Fruit fly (Drosophila melanogaster): ENCODE results near the gene Oseg5.

Oseg5 gene

dm6 chr2L:20881353-20882079 is 45.9 kb upstream of the Oseg5 start (continued):
- TF ChIP-seq CG4360 (GFP tag; IDR thresholded peaks at IDR 0.05): no peak
- peak; percentile 0 for TF ChIP-seq CG13775 (GFP tag; optimal IDR thresholded peaks at IDR 0.05)
- TF ChIP-seq Scr (GFP tag; IDR thresholded peaks at IDR 0.05; ENCODE audit: partially characterized antibody): no peak
- peak; percentile 50 to 59 for TF ChIP-seq dpn (GFP tag; optimal IDR thresholded peaks at IDR 0.05)
- TF ChIP-seq D19A (tag; optimal IDR thresholded peaks at IDR 0.05): no peak
- TF ChIP-seq CG30020 (tag; optimal IDR thresholded peaks at IDR 0.05): no peak
- no peak for TF ChIP-seq ash1 (GFP tag; optimal IDR thresholded peaks at IDR 0.05)
- TF ChIP-seq CG1602 (GFP tag; optimal IDR thresholded peaks at IDR 0.05): no peak
- no peak for TF ChIP-seq CG5245 (GFP tag; optimal IDR thresholded peaks at IDR 0.05)
- no peak for TF ChIP-seq pfk (GFP tag; optimal IDR thresholded peaks at IDR 0.05)
- no peak for TF ChIP-seq HmgZ (tag; optimal IDR thresholded peaks at IDR 0.05)
- TF ChIP-seq Ptx1 (GFP tag; IDR thresholded peaks at IDR 0.05): peak; percentile 58
- peak; percentile 91 for TF ChIP-seq slbo (GFP tag; IDR thresholded peaks at IDR 0.05)
- no peak for TF ChIP-seq jigr1 (GFP tag; IDR thresholded peaks at IDR 0.05)
- TF ChIP-seq tgo (GFP tag; IDR thresholded peaks at IDR 0.05): no peak
- TF ChIP-seq yki (optimal IDR thresholded peaks at IDR 0.05): no peak
- peak in 1 of 2 experiments; percentile 22 for TF ChIP-seq bsh (GFP tag; optimal IDR thresholded peaks at IDR 0.05)
- TF ChIP-seq pzg (GFP tag; optimal IDR thresholded peaks at IDR 0.05): no peak
- peak; percentile 11 for TF ChIP-seq Chrac-16 (GFP tag; optimal IDR thresholded peaks at IDR 0.05)
- no peak for TF ChIP-seq CG1832 (GFP tag; optimal IDR thresholded peaks at IDR 0.05)
- TF ChIP-seq esg (GFP tag; conservative IDR thresholded peaks at IDR 0.05): peak; percentile 52
- peak; percentile 49; the same call in 1 of the 3 replicates for TF ChIP-seq B-H1 (GFP tag; IDR thresholded peaks at IDR 0.05)
- no peak for TF ChIP-seq Lpt (GFP tag; optimal IDR thresholded peaks at IDR 0.05)
- TF ChIP-seq D (optimal IDR thresholded peaks at IDR 0.05): no peak
- no peak for TF ChIP-seq D (GFP tag; optimal IDR thresholded peaks at IDR 0.05)
- TF ChIP-seq CG6791 (GFP tag; IDR thresholded peaks at IDR 0.05; ENCODE audit: partially characterized antibody): 0 out of 3 replicates have a peak, but pooled peaks have one; percentile 25
- TF ChIP-seq CG8359 (GFP tag; optimal IDR thresholded peaks at IDR 0.05; ENCODE audit: borderline replicate concordance): no peak
- TF ChIP-seq YL-1 (GFP tag; optimal IDR thresholded peaks at IDR 0.05): no peak
- TF ChIP-seq CrebB (tag; optimal IDR thresholded peaks at IDR 0.05): no peak
- no peak for TF ChIP-seq ranshi (GFP tag; IDR thresholded peaks at IDR 0.05)
- peak; percentile 48 for TF ChIP-seq CG11247 (GFP tag; IDR thresholded peaks at IDR 0.05)
- no peak for TF ChIP-seq prd (optimal IDR thresholded peaks at IDR 0.05)
- peak; percentile 74 for TF ChIP-seq prd (GFP tag; IDR thresholded peaks at IDR 0.05)
- TF ChIP-seq Dek (tag; optimal IDR thresholded peaks at IDR 0.05): peak; percentile 31
- peak; percentile 76 for TF ChIP-seq cwo (GFP tag; optimal IDR thresholded peaks at IDR 0.05)
- TF ChIP-seq BtbVII (GFP tag; optimal IDR thresholded peaks at IDR 0.05): no peak
- no peak for TF ChIP-seq NC2α (GFP tag; optimal IDR thresholded peaks at IDR 0.05)
- TF ChIP-seq ATbp (GFP tag; optimal IDR thresholded peaks at IDR 0.05): peak; percentile 45
- peak; percentile 32; the same call in 1 of the 2 replicates for TF ChIP-seq Awh (GFP tag; IDR thresholded peaks at IDR 0.05)
- TF ChIP-seq tio (GFP tag; optimal IDR thresholded peaks at IDR 0.05): no peak
- TF ChIP-seq Myb (GFP tag; optimal IDR thresholded peaks at IDR 0.05): peak; percentile 44
- no peak for TF ChIP-seq chm (GFP tag; IDR thresholded peaks at IDR 0.05)
- no peak for TF ChIP-seq lov (optimal IDR thresholded peaks at IDR 0.05)
- no peak for TF ChIP-seq lov (GFP tag; IDR thresholded peaks at IDR 0.05)
- TF ChIP-seq mld (GFP tag; IDR thresholded peaks at IDR 0.05; ENCODE audit: partially characterized antibody): no peak
- TF ChIP-seq CG7963 (GFP tag; IDR thresholded peaks at IDR 0.05; ENCODE audit: partially characterized antibody): no peak
- no peak for TF ChIP-seq CG17568 (GFP tag; optimal IDR thresholded peaks at IDR 0.05)
- TF ChIP-seq tna (GFP tag; IDR thresholded peaks at IDR 0.05; ENCODE audit: partially characterized antibody): no peak
- peak; percentile 64 to 72 for TF ChIP-seq Pdp1 (GFP tag; optimal IDR thresholded peaks at IDR 0.05)
- no peak for TF ChIP-seq CG31365 (tag; optimal IDR thresholded peaks at IDR 0.05)

All from whole organism, embryonic.